Worm (Caenorhabditis elegans) whole organism, L4 larva: Measurements from ENCODE around the gene srh-39.

ENCODE experiments used
- F10B5.3 ChIP-seq: sonication (generic microtip); optimal IDR thresholded peaks from 2 replicates; lab custom pipeline; 2016; ENCODE audit warnings: mild to moderate bottlenecking, missing genetic modification characterization, missing compliant biosample characterization
- skn-1 ChIP-seq: fragments of 150-350 bp; optimal IDR thresholded peaks from 2 replicates; lab custom pipeline; 2014; ENCODE audit warnings: missing biosample characterization, missing genetic modification characterization

- TF ChIP-seq skn-1 (tag; lab: Kevin White, UChicago) (no peak), F10B5.3 (tag; lab: Kevin White, UChicago) (no peak)
Observed at ce11 chrII:7813237-7813636, 47.9 kb upstream of the srh-39 start.
